Fruit fly (Drosophila melanogaster): Measurements from ENCODE around the gene fz3.

DNA sequence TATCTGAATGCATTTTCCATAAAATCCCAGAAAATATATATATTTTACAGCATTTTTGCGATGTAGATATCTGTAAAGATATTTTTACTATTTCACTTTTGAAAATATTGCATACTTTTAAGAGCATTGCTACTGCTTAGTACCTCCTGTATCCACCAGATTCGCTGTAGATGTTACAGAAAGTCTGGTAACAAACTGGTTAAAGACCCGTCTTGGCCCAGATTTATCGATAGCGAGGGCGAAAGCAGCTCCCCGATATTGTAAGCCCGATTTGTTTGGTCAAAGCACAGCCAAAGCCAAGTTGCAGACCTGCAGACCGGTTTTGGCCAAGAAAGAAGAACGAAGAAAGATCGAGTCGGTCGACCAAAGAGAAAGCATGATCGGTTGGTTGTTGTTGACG, 14.7 kb downstream of the fz3 start, which contains the start of gene tw:
- no peak for TF ChIP-seq cic (GFP tag; optimal IDR thresholded peaks at IDR 0.05)
- no peak for TF ChIP-seq CG11617 (GFP tag; optimal IDR thresholded peaks at IDR 0.05)
- TF ChIP-seq CG7101 (tag; optimal IDR thresholded peaks at IDR 0.05) = no peak
- TF ChIP-seq cnc (optimal IDR thresholded peaks at IDR 0.05) = no peak
- TF ChIP-seq CG33017 (tag; optimal IDR thresholded peaks at IDR 0.05) = no peak
- no peak for TF ChIP-seq kay (GFP tag; ENCODE audit: borderline replicate concordance)
- TF ChIP-seq ovo (GFP tag; optimal IDR thresholded peaks at IDR 0.05) = no peak
- TF ChIP-seq toe (GFP tag; optimal IDR thresholded peaks at IDR 0.05) = no peak
- no peak for TF ChIP-seq Crg-1 (GFP tag; optimal IDR thresholded peaks at IDR 0.05)
- TF ChIP-seq CG12768 (GFP tag; optimal IDR thresholded peaks at IDR 0.05) = no peak
- TF ChIP-seq CG7045 (GFP tag; optimal IDR thresholded peaks at IDR 0.05) = no peak
- no peak for TF ChIP-seq tj (GFP tag; optimal IDR thresholded peaks at IDR 0.05)
